Fruit fly (Drosophila melanogaster) Kc167 (cell line): ENCODE results near the gene CG10470.

Experiments
- Myc ChIP-seq: fragments of >200 bp; optimal IDR thresholded peaks from 2 replicates; lab custom pipeline; 2017; ENCODE audit warnings: missing external identifiers
- Sin3A ChIP-seq: fragments of >200 bp; optimal IDR thresholded peaks from 2 replicates; lab custom pipeline; 2018; ENCODE audit warnings: missing external identifiers
- h ChIP-seq: fragments of >200 bp; optimal IDR thresholded peaks from 3 replicates; lab custom pipeline; 2018; ENCODE audit warnings: missing external identifiers
- insv ChIP-seq: fragments of >200 bp; optimal IDR thresholded peaks from 3 replicates; lab custom pipeline; 2018; ENCODE audit warnings: missing external identifiers
- psq ChIP-seq: fragments of >200 bp; optimal IDR thresholded peaks from 2 replicates; lab custom pipeline; 2017; ENCODE audit warnings: missing external identifiers
- ttk ChIP-seq: sonication (Bioruptor generic); optimal IDR thresholded peaks from 2 replicates; lab custom pipeline; 2017; ENCODE audit warnings: missing external identifiers

DNA sequence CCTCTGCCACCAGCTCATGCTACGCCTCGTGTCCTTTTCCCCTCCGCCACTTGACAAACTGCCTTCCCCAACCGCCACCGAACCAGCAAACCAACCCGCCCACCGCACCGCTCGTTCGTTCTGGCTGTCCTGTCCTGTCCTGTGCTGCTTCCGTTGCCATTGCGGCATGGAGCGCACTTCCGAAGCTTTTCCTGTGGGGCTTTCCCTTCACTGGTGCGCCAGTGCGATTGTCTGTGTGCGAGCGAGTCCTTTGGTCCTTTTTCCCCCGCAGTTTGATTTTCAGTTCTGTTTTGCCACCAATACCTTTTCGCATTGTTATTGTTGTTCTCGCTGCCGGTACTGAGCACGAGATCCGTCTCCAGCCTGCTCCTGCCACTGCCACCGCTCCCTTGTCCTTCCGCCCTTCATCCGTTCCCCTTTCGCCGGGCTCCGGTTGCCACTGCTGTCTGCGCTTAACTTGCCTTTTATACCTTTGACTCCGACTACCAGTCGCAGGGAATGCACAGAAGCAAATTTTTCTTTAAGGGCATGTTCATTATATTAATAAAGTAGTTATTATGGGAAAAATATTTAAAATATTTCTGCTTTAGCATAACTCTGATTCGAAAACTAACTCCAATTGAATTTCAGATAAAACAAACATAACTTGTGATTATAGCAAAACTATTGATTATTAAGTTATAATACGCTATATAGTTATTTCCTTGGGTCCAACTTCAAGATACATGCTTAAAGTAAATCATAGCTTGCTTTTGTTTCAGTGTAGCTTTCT lies 24.7 kb upstream of the CG10470 start:
- no peak for TF ChIP-seq ttk (lab: Kevin White, UChicago)
- no peak for TF ChIP-seq Myc (lab: Kevin White, UChicago)
- TF ChIP-seq h: no peak
- no peak for TF ChIP-seq Sin3A (lab: Kevin White, UChicago)
- no peak for TF ChIP-seq psq (lab: Kevin White, UChicago)
- no peak for TF ChIP-seq insv (lab: Kevin White, UChicago)
